Worm (Caenorhabditis elegans) whole organism, L4 larva: ENCODE measurements around the gene T28C12.15.

ENCODE experiments used
- ceh-32 ChIP-seq: sonication (generic microtip); optimal IDR thresholded peaks from 2 replicates; lab custom pipeline; 2016; ENCODE audit warnings: mild to moderate bottlenecking, missing genetic modification characterization, missing compliant biosample characterization; ENCODE audit not compliant: poor library complexity
- cey-2 ChIP-seq: sonication (generic microtip); optimal IDR thresholded peaks from 3 replicates; lab custom pipeline; 2017; ENCODE audit warnings: missing genetic modification characterization, mild to moderate bottlenecking, missing compliant biosample characterization, antibody characterized with exemption, borderline replicate concordance; ENCODE audit not compliant: insufficient read depth
- dmd-9 ChIP-seq: fragments of 200-800 bp; sonication (Bioruptor generic); IDR thresholded peaks from 2 replicates; pipeline ENCODE4 v1.3.6; 2022; ENCODE audit warnings: missing genetic modification reagents, missing genetic modification characterization, missing compliant biosample characterization
- fos-1 ChIP-seq: fragments of 150-350 bp; optimal IDR thresholded peaks from 2 replicates; lab custom pipeline; 2014; ENCODE audit warnings: missing biosample characterization, missing genetic modification characterization
- hlh-30 ChIP-seq: sonication (generic microtip); optimal IDR thresholded peaks from 2 replicates; lab custom pipeline; 2017; ENCODE audit warnings: antibody characterized with exemption, mild to moderate bottlenecking, missing genetic modification characterization, missing compliant biosample characterization; ENCODE audit not compliant: insufficient read depth
- nhr-237 ChIP-seq: sonication (generic microtip); optimal IDR thresholded peaks from 2 replicates; lab custom pipeline; 2017; ENCODE audit warnings: missing biosample characterization, missing genetic modification characterization
- nhr-77 ChIP-seq: fragments of 150-350 bp; optimal IDR thresholded peaks from 2 replicates; lab custom pipeline; 2014; ENCODE audit warnings: missing biosample characterization, missing genetic modification characterization

- TF ChIP-seq ceh-32 (tag; lab: Kevin White, UChicago) (no peak), cey-2 (tag; lab: Kevin White, UChicago) (no peak), dmd-9 (GFP tag; lab: Robert Waterston, UW) (no peak), nhr-77 (tag; lab: Kevin White, UChicago) (no peak), fos-1 (no peak), nhr-237 (tag; lab: Kevin White, UChicago) (no peak), hlh-30 (tag; lab: Kevin White, UChicago) (no peak)
Observed at ce11 chrV:6354202-6354601, 32.6 kb upstream of the T28C12.15 start.
